Worm (Caenorhabditis elegans): Measurements from ENCODE around the gene lars-1.
A peak's percentile ranks its signal among the peaks of the same experiment; 100 is the strongest.

Gene lars-1

ce11 chrIII:4191091-4191638 lies 4.6 kb upstream of the lars-1 start, which contains the start of gene dnj-16:
Gene dnj-16 (plus strand): TSS chrIII:4191141.
- TF ChIP-seq snpc-1.3 (tag; optimal IDR thresholded peaks at IDR 0.05; ENCODE audit: insufficient read depth): peak; percentile 24
- peak; percentile 96 for TF ChIP-seq cebp-1 (GFP tag; IDR thresholded peaks at IDR 0.05)
- TF ChIP-seq cebp-1 (tag; optimal IDR thresholded peaks at IDR 0.05): peak; percentile 98
- peak; percentile 23; the same call in 1 of the 2 replicates for TF ChIP-seq hmg-1.2 (GFP tag; IDR thresholded peaks at IDR 0.05)
- no peak for TF ChIP-seq F37B4.10 (GFP tag; IDR thresholded peaks at IDR 0.05)
- no peak for TF ChIP-seq sea-2 (GFP tag; IDR thresholded peaks at IDR 0.05)
- TF ChIP-seq dpl-1 (GFP tag; optimal IDR thresholded peaks at IDR 0.05): no peak
- peak; percentile 61 for TF ChIP-seq attf-5 (GFP tag; optimal IDR thresholded peaks at IDR 0.05)
- TF ChIP-seq nhr-80 (tag; optimal IDR thresholded peaks at IDR 0.05): peak; percentile 31
- TF ChIP-seq F23B12.7 (tag; optimal IDR thresholded peaks at IDR 0.05; ENCODE audit: insufficient read depth): no peak
- TF ChIP-seq lsl-1 (GFP tag; optimal IDR thresholded peaks at IDR 0.05): peak; percentile 85
- no peak for TF ChIP-seq unc-130 (GFP tag; optimal IDR thresholded peaks at IDR 0.05)

ce11 chrIII:4190241-4190640 lies 3.6 kb upstream of the lars-1 start, which contains the start of gene spp-28:
Gene spp-28 (minus strand): TSS chrIII:4190341.
- no peak for TF ChIP-seq hmg-20 (GFP tag; IDR thresholded peaks at IDR 0.05)
- no peak for TF ChIP-seq egrh-3 (GFP tag; IDR thresholded peaks at IDR 0.05)
- no peak for TF ChIP-seq ztf-25 (GFP tag; IDR thresholded peaks at IDR 0.05)
- TF ChIP-seq ceh-100 (GFP tag; IDR thresholded peaks at IDR 0.05): no peak
- no peak for TF ChIP-seq lag-1 (GFP tag; IDR thresholded peaks at IDR 0.05)
- no peak for TF ChIP-seq K11D2.4 (GFP tag; IDR thresholded peaks at IDR 0.05)
- TF ChIP-seq F57C9.4 (tag; optimal IDR thresholded peaks at IDR 0.05): no peak
- TF ChIP-seq aptf-2 (GFP tag; conservative IDR thresholded peaks at IDR 0.05): no peak
- TF ChIP-seq him-1 (tag; optimal IDR thresholded peaks at IDR 0.05): no peak
- TF ChIP-seq ztf-6 (GFP tag; IDR thresholded peaks at IDR 0.05): no peak
- TF ChIP-seq die-1 (tag; optimal IDR thresholded peaks at IDR 0.05): no peak
- TF ChIP-seq ceh-58 (GFP tag; IDR thresholded peaks at IDR 0.05): no peak
- no peak for TF ChIP-seq lin-54 (GFP tag; optimal IDR thresholded peaks at IDR 0.05)
- no peak for TF ChIP-seq ztf-18 (tag; optimal IDR thresholded peaks at IDR 0.05)
- TF ChIP-seq nhr-120 (GFP tag; IDR thresholded peaks at IDR 0.05): no peak
- TF ChIP-seq C06A6.2 (GFP tag; conservative IDR thresholded peaks at IDR 0.05): no peak

ce11 chrIII:4189602-4190001 lies 3.0 kb upstream of the lars-1 start:
- TF ChIP-seq ceh-27 (GFP tag; optimal IDR thresholded peaks at IDR 0.05): no peak
- TF ChIP-seq hlh-26 (GFP tag; conservative IDR thresholded peaks at IDR 0.05): no peak
- no peak for TF ChIP-seq F52B5.7 (tag; optimal IDR thresholded peaks at IDR 0.05)

- TF ChIP-seq F22D6.2 (tag; optimal IDR thresholded peaks at IDR 0.05) (no peak), F57A8.1 (GFP tag; optimal IDR thresholded peaks at IDR 0.05) (no peak), lsy-27 (tag; optimal IDR thresholded peaks at IDR 0.05; ENCODE audit: borderline replicate concordance, insufficient read depth) (no peak), T26A5.8 (tag; optimal IDR thresholded peaks at IDR 0.05) (no peak), snpc-1.3 (tag; optimal IDR thresholded peaks at IDR 0.05; ENCODE audit: insufficient read depth) (no peak), nhr-27 (tag; optimal IDR thresholded peaks at IDR 0.05) (no peak), fkh-3 (tag; optimal IDR thresholded peaks at IDR 0.05) (no peak), ztf-28 (GFP tag; IDR thresholded peaks at IDR 0.05) (no peak), let-607 (tag; optimal IDR thresholded peaks at IDR 0.05) (no peak), atf-7 (tag; optimal IDR thresholded peaks at IDR 0.05) (no peak), rec-8 (tag; optimal IDR thresholded peaks at IDR 0.05) (no peak), cebp-1 (GFP tag; IDR thresholded peaks at IDR 0.05) (no peak), cebp-1 (tag; optimal IDR thresholded peaks at IDR 0.05) (no peak), ceh-79 (tag; optimal IDR thresholded peaks at IDR 0.05) (no peak), bed-2 (GFP tag; IDR thresholded peaks at IDR 0.05) (no peak), unc-130 (GFP tag; optimal IDR thresholded peaks at IDR 0.05) (no peak), attf-3 (GFP tag; conservative IDR thresholded peaks at IDR 0.05) (no peak), F23B12.7 (tag; optimal IDR thresholded peaks at IDR 0.05; ENCODE audit: insufficient read depth) (no peak)
Measured at ce11 chrIII:4187845-4188244, 1.2 kb upstream of the lars-1 start, which contains the start of gene R74.2. Gene R74.2 (plus strand): TSS chrIII:4188160.
